Fruit fly (Drosophila melanogaster) whole organism, embryonic: ENCODE results near the gene sisA.

Experiments used
- MBD-R2 ChIP-seq: fragments of 200-800 bp; sonication (Bioruptor generic); IDR thresholded peaks from 2 replicates; pipeline ENCODE4 v1.3.6; 2022; ENCODE audit warnings: missing biosample characterization, missing genetic modification characterization
- Stat92E ChIP-seq, 3 experiments: fragments of >200 bp in 2 of 3; fragments of 200-800 bp in 1 of 3; sonication (Bioruptor generic) in 1 of 3; optimal IDR thresholded peaks; 2 replicates each; lab custom pipeline; 2017 to 2019; ENCODE audit warnings: missing biosample characterization in 3 of 3, missing genetic modification characterization in 3 of 3, mild to moderate bottlenecking in 1 of 3, moderate library complexity in 1 of 3
- gce ChIP-seq: fragments of 200-800 bp; sonication (Bioruptor generic); IDR thresholded peaks from 3 replicates; pipeline ENCODE4 v1.3.6; 2022; ENCODE audit warnings: missing biosample characterization, missing genetic modification characterization
- nom ChIP-seq: fragments of 200-800 bp; sonication (Bioruptor generic); optimal IDR thresholded peaks from 2 replicates; lab custom pipeline; 2017; ENCODE audit warnings: missing biosample characterization, missing genetic modification characterization, mild to moderate bottlenecking, moderate library complexity, missing genetic modification reagents
- run ChIP-seq: fragments of 200-800 bp; sonication (Bioruptor generic); optimal IDR thresholded peaks from 3 replicates; lab custom pipeline; 2018; ENCODE audit warnings: missing biosample characterization, mild to moderate bottlenecking, missing genetic modification characterization
- sisA ChIP-seq: fragments of 200-800 bp; sonication (Bioruptor generic); IDR thresholded peaks from 2 replicates; pipeline ENCODE4 v1.3.6; 2022; ENCODE audit warnings: missing biosample characterization, missing genetic modification characterization
- yki ChIP-seq: fragments of >200 bp; optimal IDR thresholded peaks from 3 replicates; lab custom pipeline; 2018

DNA sequence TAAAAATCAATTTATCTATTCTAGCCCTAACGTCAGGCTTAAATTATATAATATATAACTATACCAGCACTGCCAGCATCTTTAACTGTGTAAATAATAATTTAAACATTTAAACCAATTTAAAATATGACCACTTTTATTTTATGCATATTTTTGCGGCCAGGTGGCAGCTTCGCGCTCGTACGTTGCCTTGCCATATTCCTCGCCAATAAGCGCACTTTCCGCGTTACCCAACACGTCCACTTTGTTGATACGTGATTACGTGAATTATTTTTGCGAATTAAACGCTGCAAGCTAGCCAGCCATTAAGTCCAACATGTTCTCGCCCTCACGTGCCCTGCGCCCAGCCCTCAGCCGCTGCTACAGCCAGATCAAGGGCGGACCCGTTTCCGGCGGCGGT is 27.6 kb upstream of the sisA start, which contains the start of gene NdufV3:
- no peak for TF ChIP-seq yki (lab: Kevin White, UChicago)
- no peak for TF ChIP-seq Stat92E (GFP tag; optimal IDR thresholded peaks at IDR 0.05; lab: Kevin White, UChicago)
- no peak for TF ChIP-seq nom (GFP tag; lab: Kevin White, UChicago)
- no peak for TF ChIP-seq sisA (GFP tag; lab: Robert Waterston, UW)
- no peak for TF ChIP-seq gce (GFP tag; lab: Robert Waterston, UW)
- peak; percentile 51 for TF ChIP-seq MBD-R2 (GFP tag; lab: Robert Waterston, UW)
- no peak for TF ChIP-seq run (tag; lab: Kevin White, UChicago)
